Fruit fly (Drosophila melanogaster) whole organism, prepupa: ENCODE results near the gene CG5021.
A peak's percentile ranks its signal among the peaks of the same experiment; 100 is the strongest.

Source experiments
- Blimp-1 ChIP-seq: fragments of 200-800 bp; sonication (Bioruptor generic); optimal IDR thresholded peaks from 3 replicates; lab custom pipeline; 2017; ENCODE audit warnings: missing biosample characterization, missing genetic modification characterization, mild to moderate bottlenecking, moderate library complexity, missing genetic modification reagents
- CG10631 ChIP-seq: fragments of 200-800 bp; sonication (Bioruptor generic); optimal IDR thresholded peaks from 2 replicates; lab custom pipeline; 2016; ENCODE audit warnings: missing biosample characterization, missing genetic modification characterization
- CG10669 ChIP-seq: fragments of 200-800 bp; sonication (Bioruptor generic); optimal IDR thresholded peaks from 3 replicates; lab custom pipeline; 2018; ENCODE audit warnings: missing biosample characterization, mild to moderate bottlenecking, missing genetic modification characterization, moderate library complexity
- CG11294 ChIP-seq: fragments of 200-800 bp; sonication (Bioruptor generic); IDR thresholded peaks from 2 replicates; pipeline ENCODE4 v1.3.6; 2022; ENCODE audit warnings: missing biosample characterization, missing genetic modification characterization
- CG1621 ChIP-seq: fragments of 200-800 bp; sonication (Bioruptor generic); optimal IDR thresholded peaks from 3 replicates; lab custom pipeline; 2018; ENCODE audit warnings: missing biosample characterization, mild to moderate bottlenecking, missing genetic modification characterization
- CG16779 ChIP-seq: fragments of 200-800 bp; sonication (Bioruptor generic); optimal IDR thresholded peaks from 3 replicates; lab custom pipeline; 2017; ENCODE audit warnings: missing biosample characterization, mild to moderate bottlenecking, missing genetic modification characterization
- CG31627 ChIP-seq: fragments of 200-800 bp; sonication (Bioruptor generic); optimal IDR thresholded peaks from 3 replicates; lab custom pipeline; 2016; ENCODE audit warnings: missing biosample characterization, missing genetic modification characterization
- CG32006 ChIP-seq: fragments of 200-800 bp; sonication (Bioruptor generic); optimal IDR thresholded peaks from 3 replicates; lab custom pipeline; 2017; ENCODE audit warnings: missing biosample characterization, mild to moderate bottlenecking, missing genetic modification characterization
- CG3919 ChIP-seq: fragments of 200-800 bp; sonication (Bioruptor generic); optimal IDR thresholded peaks from 3 replicates; lab custom pipeline; 2016; ENCODE audit warnings: missing biosample characterization, missing genetic modification characterization
- CG6276 ChIP-seq: fragments of 200-800 bp; sonication (Bioruptor generic); optimal IDR thresholded peaks from 2 replicates; lab custom pipeline; 2017; ENCODE audit warnings: missing biosample characterization, mild to moderate bottlenecking, missing genetic modification characterization
- CG6854 ChIP-seq: fragments of 200-800 bp; sonication (Bioruptor generic); optimal IDR thresholded peaks from 2 replicates; lab custom pipeline; 2017; ENCODE audit warnings: missing biosample characterization, mild to moderate bottlenecking, missing genetic modification characterization
- CG8319 ChIP-seq: fragments of 200-800 bp; sonication (Bioruptor generic); optimal IDR thresholded peaks from 3 replicates; lab custom pipeline; 2016; ENCODE audit warnings: missing biosample characterization, missing genetic modification characterization
- CG9139 ChIP-seq: fragments of 200-800 bp; sonication (Bioruptor generic); optimal IDR thresholded peaks from 3 replicates; lab custom pipeline; 2017; ENCODE audit warnings: missing biosample characterization, mild to moderate bottlenecking, missing genetic modification characterization
- Eip75B ChIP-seq: fragments of 200-800 bp; sonication (Bioruptor generic); optimal IDR thresholded peaks from 3 replicates; lab custom pipeline; 2016; ENCODE audit warnings: missing biosample characterization, missing genetic modification characterization
- Eip93F ChIP-seq: fragments of 200-800 bp; sonication (Bioruptor generic); optimal IDR thresholded peaks from 2 replicates; lab custom pipeline; 2016; ENCODE audit warnings: missing biosample characterization, mild to moderate bottlenecking, missing genetic modification characterization
- Gug ChIP-seq: fragments of 200-800 bp; sonication (Bioruptor generic); IDR thresholded peaks from 2 replicates; pipeline ENCODE4 v1.3.6; 2022; ENCODE audit warnings: missing biosample characterization, missing genetic modification characterization
- Met ChIP-seq: fragments of 200-800 bp; sonication (Bioruptor generic); optimal IDR thresholded peaks from 3 replicates; lab custom pipeline; 2016; ENCODE audit warnings: missing biosample characterization, missing genetic modification characterization
- OdsH ChIP-seq: fragments of 200-800 bp; sonication (Bioruptor generic); optimal IDR thresholded peaks from 3 replicates; lab custom pipeline; 2016; ENCODE audit warnings: missing biosample characterization, missing genetic modification characterization
- Sox15 ChIP-seq: fragments of 200-800 bp; sonication (Bioruptor generic); optimal IDR thresholded peaks from 3 replicates; lab custom pipeline; 2016; ENCODE audit warnings: missing biosample characterization, missing genetic modification characterization
- achi ChIP-seq: fragments of 200-800 bp; sonication (Bioruptor generic); optimal IDR thresholded peaks from 3 replicates; lab custom pipeline; 2016; ENCODE audit warnings: missing biosample characterization, missing genetic modification characterization
- acj6 ChIP-seq: fragments of 200-800 bp; sonication (Bioruptor generic); optimal IDR thresholded peaks from 3 replicates; lab custom pipeline; 2016; ENCODE audit warnings: missing biosample characterization, missing genetic modification characterization
- dac ChIP-seq: fragments of 200-800 bp; sonication (Bioruptor generic); optimal IDR thresholded peaks from 2 replicates; lab custom pipeline; 2017; ENCODE audit warnings: missing biosample characterization, mild to moderate bottlenecking, missing genetic modification characterization
- esn ChIP-seq: fragments of 200-800 bp; sonication (Bioruptor generic); optimal IDR thresholded peaks from 2 replicates; lab custom pipeline; 2016; ENCODE audit warnings: missing biosample characterization, mild to moderate bottlenecking, missing genetic modification characterization, moderate library complexity
- fd85E ChIP-seq: fragments of 200-800 bp; sonication (Bioruptor generic); optimal IDR thresholded peaks from 3 replicates; lab custom pipeline; 2016; ENCODE audit warnings: missing biosample characterization, missing genetic modification characterization
- lz ChIP-seq: fragments of 200-800 bp; sonication (Bioruptor generic); optimal IDR thresholded peaks from 3 replicates; lab custom pipeline; 2016; ENCODE audit warnings: missing biosample characterization, missing genetic modification characterization
- net ChIP-seq: fragments of 200-800 bp; sonication (Bioruptor generic); optimal IDR thresholded peaks from 3 replicates; lab custom pipeline; 2016; ENCODE audit warnings: missing biosample characterization, missing genetic modification characterization
- pdm3 ChIP-seq: fragments of 200-800 bp; sonication (Bioruptor generic); optimal IDR thresholded peaks from 3 replicates; lab custom pipeline; 2016; ENCODE audit warnings: missing biosample characterization, missing genetic modification characterization
- topi ChIP-seq: fragments of 200-800 bp; sonication (Bioruptor generic); optimal IDR thresholded peaks from 3 replicates; lab custom pipeline; 2016; ENCODE audit warnings: missing biosample characterization, missing genetic modification characterization

CG5021 gene

DNA sequence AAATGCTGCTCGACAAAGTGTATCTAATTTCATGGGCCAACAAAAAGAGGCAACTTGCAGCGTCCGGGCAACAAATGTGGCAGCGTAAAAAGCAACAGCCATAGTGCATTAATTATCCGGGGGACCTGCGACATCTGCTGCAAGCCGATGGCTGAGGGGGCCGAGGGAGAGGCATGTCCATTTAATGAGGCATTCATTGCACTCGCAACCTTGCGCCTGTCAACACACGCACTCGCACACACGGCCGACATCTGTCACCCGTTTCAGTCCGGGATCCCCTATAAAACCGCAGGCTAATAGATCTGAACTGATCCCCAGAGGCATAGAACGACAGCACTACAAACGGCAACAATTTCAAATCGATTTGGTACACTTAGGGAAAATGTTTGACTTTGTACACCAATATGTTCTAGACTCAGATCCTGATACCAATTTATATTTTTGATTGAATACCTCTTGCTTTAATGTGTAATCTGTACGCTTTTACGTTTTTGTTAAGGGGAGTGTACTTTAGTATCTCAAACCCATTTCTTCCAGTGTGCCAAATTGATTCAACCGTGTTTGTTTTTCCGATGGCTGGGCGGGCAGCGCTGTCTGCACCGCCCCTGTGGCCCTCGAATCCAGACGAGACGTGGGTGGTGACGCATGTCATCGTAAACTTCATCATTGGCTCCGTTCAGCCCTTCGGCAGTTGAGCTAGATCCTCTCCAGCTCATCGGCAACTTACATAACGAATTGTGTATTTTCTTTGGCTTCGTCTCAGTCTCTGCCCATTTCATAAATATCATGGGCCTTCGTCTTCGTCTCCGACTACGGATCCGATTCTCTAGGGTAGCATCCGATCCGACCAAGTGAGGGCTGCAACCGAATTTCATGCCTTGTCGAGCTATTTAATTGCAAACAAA, 45.1 kb downstream of the CG5021 start (continued):
- TF ChIP-seq Met (GFP tag; lab: Kevin White, UChicago) = no peak
- no peak for TF ChIP-seq dac (GFP tag; lab: Kevin White, UChicago)
- TF ChIP-seq Eip93F (GFP tag; lab: Kevin White, UChicago) = no peak
- TF ChIP-seq CG10669 = peak; percentile 18
- no peak for TF ChIP-seq pdm3 (GFP tag; lab: Kevin White, UChicago)
- no peak for TF ChIP-seq Sox15 (GFP tag; lab: Kevin White, UChicago)
- TF ChIP-seq CG11294 (GFP tag; lab: Robert Waterston, UW) = no peak
- TF ChIP-seq Eip75B (GFP tag; lab: Kevin White, UChicago) = peak; percentile 16
- TF ChIP-seq esn (GFP tag; lab: Kevin White, UChicago) = no peak
- TF ChIP-seq, all 60 proteins: peak for 9

DNA sequence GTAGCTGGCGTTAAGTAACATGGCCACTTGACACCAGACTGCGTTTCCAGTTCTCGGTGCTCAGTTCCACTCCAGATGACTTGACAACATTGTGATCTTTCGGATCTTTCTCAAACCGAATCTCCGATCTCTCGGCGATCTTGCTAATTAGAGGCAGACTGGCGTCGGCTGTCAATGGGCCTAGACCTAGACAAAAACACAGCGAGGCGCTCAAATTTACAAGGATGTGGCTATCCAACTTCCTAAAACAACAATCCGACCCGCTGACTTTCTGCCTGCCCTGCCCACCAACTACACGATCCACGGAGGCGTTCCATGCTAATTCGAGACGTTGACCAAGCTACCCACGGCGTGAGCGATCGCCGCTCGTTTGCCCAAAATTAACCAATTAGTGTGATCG, 47.1 kb downstream of the CG5021 start:
- no peak for TF ChIP-seq lz (GFP tag; lab: Kevin White, UChicago)
- TF ChIP-seq, all 60 proteins: peak for 0

DNA sequence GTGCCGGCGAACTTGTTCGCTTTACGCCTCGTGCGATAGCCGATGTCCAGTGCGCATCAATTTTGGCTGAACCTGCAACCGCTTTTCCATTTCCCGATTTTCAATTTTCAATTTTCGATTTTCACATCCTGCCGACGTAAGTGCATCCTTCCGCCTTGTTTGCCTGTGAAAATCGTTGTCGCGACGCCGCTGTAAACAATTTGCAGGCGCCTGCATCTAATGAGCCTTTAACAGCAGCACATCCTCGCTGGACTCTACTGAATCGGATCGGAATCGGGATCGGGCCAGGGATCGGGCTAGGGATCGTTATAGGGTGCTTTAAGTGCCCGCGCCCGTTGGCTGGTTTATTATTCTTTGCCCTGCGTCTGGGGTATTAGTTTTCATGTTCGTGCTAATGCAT, 50.8 kb downstream of the CG5021 start:
- no peak for TF ChIP-seq achi (GFP tag; lab: Kevin White, UChicago)
- no peak for TF ChIP-seq acj6 (GFP tag; lab: Kevin White, UChicago)
- TF ChIP-seq lz (GFP tag; lab: Kevin White, UChicago) = no peak
- no peak for TF ChIP-seq CG32006 (GFP tag; lab: Kevin White, UChicago)
- TF ChIP-seq CG6854 = no peak
- TF ChIP-seq CG9139 (GFP tag; lab: Kevin White, UChicago) = no peak
- TF ChIP-seq CG31627 (GFP tag; lab: Kevin White, UChicago) = no peak
- TF ChIP-seq topi (GFP tag; lab: Kevin White, UChicago) = no peak
- no peak for TF ChIP-seq Blimp-1 (GFP tag; lab: Kevin White, UChicago)
- TF ChIP-seq net (GFP tag; lab: Kevin White, UChicago) = no peak
- TF ChIP-seq CG1621 = no peak
- no peak for TF ChIP-seq fd85E (GFP tag; lab: Kevin White, UChicago)
- no peak for TF ChIP-seq CG16779
- TF ChIP-seq Gug (GFP tag; lab: Robert Waterston, UW) = no peak
- no peak for TF ChIP-seq CG10631 (GFP tag; lab: Kevin White, UChicago)
- TF ChIP-seq OdsH (GFP tag; lab: Kevin White, UChicago) = no peak
- TF ChIP-seq Eip75B (GFP tag; lab: Kevin White, UChicago) = no peak
- TF ChIP-seq CG3919 (GFP tag; lab: Kevin White, UChicago) = no peak
- TF ChIP-seq CG8319 (GFP tag; lab: Kevin White, UChicago) = no peak
- no peak for TF ChIP-seq CG6276 (GFP tag; lab: Kevin White, UChicago)
- TF ChIP-seq, all 60 proteins: peak for 0
